Worm (Caenorhabditis elegans): ENCODE measurements around the gene C06G4.4.
"Not testable (repeated sequence)": the region's sequence is repeated elsewhere in the genome, so short reads cannot be mapped to it uniquely, and the experiment has no call there.

Gene C06G4.4

ce11 chrIII:7958922-7959609, 18.5 kb downstream of the C06G4.4 start, which contains the start of gene F54H12.10:
TSS of gene F54H12.10 (minus strand) at chrIII:7958972.
- TF ChIP-seq arid-1 (GFP tag; conservative IDR thresholded peaks at IDR 0.05) (peak; percentile 24; the same call in 1 of the 2 replicates), lin-38 (GFP tag; IDR thresholded peaks at IDR 0.05) (peak; percentile 54), lin-1 (GFP tag; IDR thresholded peaks at IDR 0.05) (0 out of 2 replicates have a peak, but pooled peaks have one; percentile 44)

ce11 chrIII:7958085-7958484, 19.5 kb downstream of the C06G4.4 start, which contains the start of gene C29E4.11:
TSS of gene C29E4.11 (minus strand) at chrIII:7958114.
- TF ChIP-seq dve-1 (tag; optimal IDR thresholded peaks at IDR 0.05; ENCODE audit: insufficient read depth) = peak; percentile 15
- TF ChIP-seq lir-3 (tag; optimal IDR thresholded peaks at IDR 0.05) = no peak
- no peak for TF ChIP-seq aly-2 (tag; optimal IDR thresholded peaks at IDR 0.05)
- no peak for TF ChIP-seq gei-8 (GFP tag; optimal IDR thresholded peaks at IDR 0.05)
- no peak for TF ChIP-seq jun-1 (tag; optimal IDR thresholded peaks at IDR 0.05)
- TF ChIP-seq mes-2 (tag; optimal IDR thresholded peaks at IDR 0.05; ENCODE audit: poor library complexity, severe bottlenecking) = no peak
- no peak for TF ChIP-seq skn-1 (tag; optimal IDR thresholded peaks at IDR 0.05)
- TF ChIP-seq ceh-62 (tag; optimal IDR thresholded peaks at IDR 0.05) = no peak
- peak in 1 of 2 experiments; percentile 41 for TF ChIP-seq lsy-2 (tag; optimal IDR thresholded peaks at IDR 0.05)
- TF ChIP-seq T20F7.1 (GFP tag; optimal IDR thresholded peaks at IDR 0.05) = no peak
- no peak for TF ChIP-seq snpc-4 (tag; optimal IDR thresholded peaks at IDR 0.05)
- TF ChIP-seq nhr-77 (tag; optimal IDR thresholded peaks at IDR 0.05) = no peak
- no peak for TF ChIP-seq nhr-102 (tag; optimal IDR thresholded peaks at IDR 0.05)
- peak; percentile 5 for TF ChIP-seq hlh-30 (tag; optimal IDR thresholded peaks at IDR 0.05; ENCODE audit: insufficient read depth)
- TF ChIP-seq daf-19 (GFP tag; conservative IDR thresholded peaks at IDR 0.05) = no peak
- no peak for TF ChIP-seq php-3 (GFP tag; IDR thresholded peaks at IDR 0.05)
- no peak for TF ChIP-seq nhr-237 (tag; optimal IDR thresholded peaks at IDR 0.05)

- TF ChIP-seq ceh-62 (tag; optimal IDR thresholded peaks at IDR 0.05) (no peak), zfp-3 (GFP tag; conservative IDR thresholded peaks at IDR 0.05) (no peak), F37D6.2 (tag; optimal IDR thresholded peaks at IDR 0.05) (no peak), unc-62 (GFP tag; optimal IDR thresholded peaks at IDR 0.05 in 1 of 2) (no peak), unc-62 (tag; optimal IDR thresholded peaks at IDR 0.05) (no peak), hif-1 (tag; optimal IDR thresholded peaks at IDR 0.05) (no peak), dmd-9 (GFP tag; IDR thresholded peaks at IDR 0.05) (no peak), gei-8 (GFP tag; optimal IDR thresholded peaks at IDR 0.05) (no peak), fkh-10 (GFP tag; optimal IDR thresholded peaks at IDR 0.05) (no peak), ctbp-1 (GFP tag; IDR thresholded peaks at IDR 0.05) (no peak), ceh-32 (tag; optimal IDR thresholded peaks at IDR 0.05; ENCODE audit: poor library complexity) (no peak), attf-4 (tag; optimal IDR thresholded peaks at IDR 0.05) (no peak), dpl-1 (GFP tag; optimal IDR thresholded peaks at IDR 0.05) (no peak), nhr-10 (tag; optimal IDR thresholded peaks at IDR 0.05) (no peak), tag-97 (GFP tag; IDR thresholded peaks at IDR 0.05) (no peak), ztf-11 (tag; optimal IDR thresholded peaks at IDR 0.05) (no peak), daf-8 (GFP tag; IDR thresholded peaks at IDR 0.05) (no peak)
Observed at ce11 chrIII:7956965-7957364, 20.6 kb downstream of the C06G4.4 start, which contains the start of gene C29E4.9. TSS of gene C29E4.9 (minus strand) at chrIII:7957065.

ce11 chrIII:7953688-7954313, 23.8 kb downstream of the C06G4.4 start:
- peak; percentile 70; the same call in 1 of the 2 replicates for TF ChIP-seq F44E2.7 (GFP tag; IDR thresholded peaks at IDR 0.05)
- peak; percentile 95 for TF ChIP-seq F26F4.8 (GFP tag; conservative IDR thresholded peaks at IDR 0.05)
- peak; percentile 64; the same call in 1 of the 2 replicates for TF ChIP-seq pha-4 (GFP tag; IDR thresholded peaks at IDR 0.05)
- TF ChIP-seq pha-4 (tag; optimal IDR thresholded peaks at IDR 0.05) = not testable (repeated sequence)
- TF ChIP-seq ceh-20 (GFP tag; IDR thresholded peaks at IDR 0.05) = 0 out of 2 replicates have a peak, but pooled peaks have one; percentile 19
- peak; percentile 78 for TF ChIP-seq Y48G9A.11 (GFP tag; IDR thresholded peaks at IDR 0.05)
- 0 out of 2 replicates have a peak, but pooled peaks have one; percentile 66 for TF ChIP-seq Y105C5A.15 (GFP tag; IDR thresholded peaks at IDR 0.05)
- peak; percentile 71; the same call in 1 of the 2 replicates for TF ChIP-seq arid-1 (GFP tag; conservative IDR thresholded peaks at IDR 0.05)
- peak; percentile 51; the same call in 1 of the 2 replicates for TF ChIP-seq mdt-29 (GFP tag; IDR thresholded peaks at IDR 0.05)
- TF ChIP-seq Y75B8A.6 (GFP tag; IDR thresholded peaks at IDR 0.05) = 0 out of 2 replicates have a peak, but pooled peaks have one; percentile 31
- TF ChIP-seq ctbp-1 (GFP tag; IDR thresholded peaks at IDR 0.05) = peak; percentile 50; the same call in 1 of the 2 replicates
- TF ChIP-seq saeg-2 (GFP tag; IDR thresholded peaks at IDR 0.05) = 0 out of 2 replicates have a peak, but pooled peaks have one; percentile 55

All from whole organism, L4 larva.